Fruit fly (Drosophila melanogaster) whole organism, embryonic: ENCODE data around the gene Pvf1.
A peak's percentile ranks its signal among the peaks of the same experiment; 100 is the strongest.

Experiments used
- Atf-2 ChIP-seq: fragments of 200-800 bp; sonication (Bioruptor generic); optimal IDR thresholded peaks from 2 replicates; lab custom pipeline; 2016; ENCODE audit warnings: missing biosample characterization, missing genetic modification characterization
- Bteb2 ChIP-seq: fragments of 200-800 bp; sonication (Bioruptor generic); optimal IDR thresholded peaks from 2 replicates; lab custom pipeline; 2016; ENCODE audit warnings: missing biosample characterization, missing genetic modification characterization
- CG10267 ChIP-seq: fragments of 200-800 bp; sonication (Bioruptor generic); optimal IDR thresholded peaks from 2 replicates; lab custom pipeline; 2018; ENCODE audit warnings: missing biosample characterization, mild to moderate bottlenecking, missing genetic modification characterization, moderate library complexity
- CG10654 ChIP-seq: fragments of 200-800 bp; sonication (Bioruptor generic); optimal IDR thresholded peaks from 2 replicates; lab custom pipeline; 2016; ENCODE audit warnings: missing biosample characterization, missing genetic modification characterization
- CG10959 ChIP-seq: fragments of 200-800 bp; sonication (Bioruptor generic); IDR thresholded peaks from 2 replicates; pipeline ENCODE4 v1.3.6; 2022; ENCODE audit warnings: missing biosample characterization, missing genetic modification characterization
- CG11695 ChIP-seq: fragments of 200-800 bp; sonication (Bioruptor generic); IDR thresholded peaks from 3 replicates; pipeline ENCODE4 v1.3.6; 2022; ENCODE audit warnings: missing biosample characterization, missing genetic modification characterization
- CG14667 ChIP-seq: fragments of 200-800 bp; sonication (Bioruptor generic); IDR thresholded peaks from 2 replicates; pipeline ENCODE4 v1.3.6; 2022; ENCODE audit warnings: missing biosample characterization, missing genetic modification characterization
- CG17568 ChIP-seq: fragments of 200-800 bp; sonication (Bioruptor generic); optimal IDR thresholded peaks from 2 replicates; lab custom pipeline; 2018; ENCODE audit warnings: missing biosample characterization, mild to moderate bottlenecking, missing genetic modification characterization, moderate library complexity
- CG18262 ChIP-seq: fragments of 200-800 bp; optimal IDR thresholded peaks from 3 replicates; lab custom pipeline; 2019; ENCODE audit warnings: missing biosample characterization, mild to moderate bottlenecking, missing genetic modification characterization, moderate library complexity
- CG2712 ChIP-seq: fragments of 200-800 bp; optimal IDR thresholded peaks from 3 replicates; lab custom pipeline; 2019; ENCODE audit warnings: missing biosample characterization, mild to moderate bottlenecking, missing genetic modification characterization, moderate library complexity
- CG31224 ChIP-seq: fragments of 200-800 bp; sonication (Bioruptor generic); IDR thresholded peaks from 2 replicates; pipeline ENCODE4 v1.3.6; 2022; ENCODE audit warnings: missing biosample characterization, missing genetic modification characterization
- CG43689 ChIP-seq: fragments of 200-800 bp; sonication (Bioruptor generic); IDR thresholded peaks from 2 replicates; pipeline ENCODE4 v1.3.6; 2022; ENCODE audit warnings: missing biosample characterization, missing genetic modification characterization
- CG4820 ChIP-seq: fragments of 200-800 bp; sonication (Bioruptor generic); optimal IDR thresholded peaks from 3 replicates; lab custom pipeline; 2016; ENCODE audit warnings: missing biosample characterization, missing genetic modification characterization
- CG6175 ChIP-seq: fragments of 200-800 bp; sonication (Bioruptor generic); IDR thresholded peaks from 3 replicates; pipeline ENCODE4 v1.3.6; 2022; ENCODE audit warnings: missing biosample characterization, missing genetic modification characterization
- CG6689 ChIP-seq: fragments of 200-800 bp; sonication (Bioruptor generic); IDR thresholded peaks from 2 replicates; pipeline ENCODE4 v1.3.6; 2022; ENCODE audit warnings: missing biosample characterization, missing genetic modification characterization
- CG7271 ChIP-seq: fragments of 200-800 bp; sonication (Bioruptor generic); optimal IDR thresholded peaks from 2 replicates; lab custom pipeline; 2018; ENCODE audit warnings: missing biosample characterization, mild to moderate bottlenecking, missing genetic modification characterization, moderate library complexity
- CG7556 ChIP-seq: fragments of 200-800 bp; sonication (Bioruptor generic); optimal IDR thresholded peaks from 2 replicates; lab custom pipeline; 2017; ENCODE audit warnings: missing biosample characterization, mild to moderate bottlenecking, missing genetic modification characterization
- CG7839 ChIP-seq: fragments of 200-800 bp; sonication (Bioruptor generic); optimal IDR thresholded peaks from 3 replicates; lab custom pipeline; 2018; ENCODE audit warnings: missing biosample characterization, mild to moderate bottlenecking, missing genetic modification characterization, moderate library complexity
- CG8359 ChIP-seq: fragments of 200-800 bp; sonication (Bioruptor generic); optimal IDR thresholded peaks from 2 replicates; lab custom pipeline; 2017; ENCODE audit warnings: missing biosample characterization, mild to moderate bottlenecking, missing genetic modification characterization, borderline replicate concordance
- CG8388 ChIP-seq: fragments of 200-800 bp; sonication (Bioruptor generic); optimal IDR thresholded peaks from 2 replicates; lab custom pipeline; 2019; ENCODE audit warnings: missing biosample characterization, mild to moderate bottlenecking, missing genetic modification characterization, moderate library complexity
- CG9876 ChIP-seq: fragments of 200-800 bp; sonication (Bioruptor generic); optimal IDR thresholded peaks from 2 replicates; lab custom pipeline; 2016; ENCODE audit warnings: missing biosample characterization, missing genetic modification characterization
- Camta ChIP-seq: fragments of 200-800 bp; sonication (Bioruptor generic); optimal IDR thresholded peaks from 2 replicates; lab custom pipeline; 2016; ENCODE audit warnings: missing biosample characterization, missing genetic modification characterization
- CrebB ChIP-seq: fragments of 200-800 bp; sonication (Bioruptor generic); optimal IDR thresholded peaks from 3 replicates; lab custom pipeline; 2018; ENCODE audit warnings: missing biosample characterization, mild to moderate bottlenecking, missing genetic modification characterization
- D ChIP-seq, 2 experiments: fragments of 200-800 bp in 1 of 2; fragments of >200 bp in 1 of 2; sonication (Bioruptor generic) in 1 of 2; optimal IDR thresholded peaks; 2 replicates in 1 of 2; 3 replicates in 1 of 2; lab custom pipeline; 2017; ENCODE audit warnings: mild to moderate bottlenecking in 1 of 2, missing biosample characterization in 1 of 2, missing genetic modification characterization in 1 of 2, missing genetic modification reagents in 1 of 2
- D19A ChIP-seq: fragments of 200-800 bp; optimal IDR thresholded peaks from 3 replicates; lab custom pipeline; 2019; ENCODE audit warnings: missing biosample characterization, mild to moderate bottlenecking, missing genetic modification characterization, moderate library complexity
- Doc3 ChIP-seq: fragments of 200-800 bp; sonication (Bioruptor generic); IDR thresholded peaks from 3 replicates; pipeline ENCODE4 v1.3.6; 2022; ENCODE audit warnings: missing biosample characterization, missing genetic modification characterization; ENCODE audit not compliant: partially characterized antibody
- Eip74EF ChIP-seq, 2 experiments: fragments of 200-800 bp in 1 of 2; fragments of >200 bp in 1 of 2; sonication (Bioruptor generic) in 1 of 2; optimal IDR thresholded peaks; 2 replicates each; lab custom pipeline; 2017 to 2019; ENCODE audit warnings: missing biosample characterization in 2 of 2, missing genetic modification characterization in 2 of 2, mild to moderate bottlenecking in 1 of 2, moderate library complexity in 1 of 2
- H2.0 ChIP-seq: fragments of 200-800 bp; sonication (Bioruptor generic); IDR thresholded peaks from 2 replicates; pipeline ENCODE4 v1.3.6; 2022; ENCODE audit warnings: missing biosample characterization, missing genetic modification characterization
- Hr3 ChIP-seq: fragments of 200-800 bp; sonication (Bioruptor generic); optimal IDR thresholded peaks from 3 replicates; lab custom pipeline; 2016; ENCODE audit warnings: missing biosample characterization, missing genetic modification characterization
- Hr78 ChIP-seq, 2 experiments: fragments of 200-800 bp in 1 of 2; fragments of >200 bp in 1 of 2; sonication (Bioruptor generic) in 1 of 2; optimal IDR thresholded peaks; 2 replicates each; lab custom pipeline; 2017 to 2019; ENCODE audit warnings: missing biosample characterization in 2 of 2, missing genetic modification characterization in 2 of 2, mild to moderate bottlenecking in 1 of 2, moderate library complexity in 1 of 2
- Jarid2 ChIP-seq: fragments of 200-800 bp; sonication (Bioruptor generic); optimal IDR thresholded peaks from 3 replicates; lab custom pipeline; 2017; ENCODE audit warnings: mild to moderate bottlenecking, missing biosample characterization, missing genetic modification reagents, missing genetic modification characterization
- Mad ChIP-seq: fragments of 200-800 bp; sonication (Bioruptor generic); optimal IDR thresholded peaks from 2 replicates; lab custom pipeline; 2016; ENCODE audit warnings: missing biosample characterization, missing genetic modification characterization
- NfI ChIP-seq: fragments of 200-800 bp; sonication (Bioruptor generic); optimal IDR thresholded peaks from 3 replicates; lab custom pipeline; 2018; ENCODE audit warnings: missing biosample characterization, mild to moderate bottlenecking, missing genetic modification characterization, moderate library complexity
- Ravus ChIP-seq: fragments of 200-800 bp; sonication (Bioruptor generic); IDR thresholded peaks from 2 replicates; pipeline ENCODE4 v1.3.6; 2022; ENCODE audit warnings: missing biosample characterization, missing genetic modification characterization
- Sox100B ChIP-seq: fragments of 200-800 bp; sonication (Bioruptor generic); optimal IDR thresholded peaks from 3 replicates; lab custom pipeline; 2018; ENCODE audit warnings: missing biosample characterization, mild to moderate bottlenecking, missing genetic modification characterization
- Sry-β ChIP-seq: fragments of 200-800 bp; sonication (Bioruptor generic); optimal IDR thresholded peaks from 2 replicates; lab custom pipeline; 2018; ENCODE audit warnings: missing biosample characterization, mild to moderate bottlenecking, missing genetic modification characterization, moderate library complexity
- Xbp1 ChIP-seq: fragments of 200-800 bp; sonication (Bioruptor generic); optimal IDR thresholded peaks from 3 replicates; lab custom pipeline; 2016; ENCODE audit warnings: missing biosample characterization, mild to moderate bottlenecking, missing genetic modification characterization
- bowl ChIP-seq: fragments of 200-800 bp; sonication (Bioruptor generic); IDR thresholded peaks from 2 replicates; pipeline ENCODE4 v1.3.6; 2022; ENCODE audit warnings: missing biosample characterization, missing genetic modification characterization
- br ChIP-seq: fragments of >200 bp; optimal IDR thresholded peaks from 2 replicates; lab custom pipeline; 2017
- chm ChIP-seq: fragments of 200-800 bp; sonication (Bioruptor generic); IDR thresholded peaks from 2 replicates; pipeline ENCODE4 v1.3.6; 2022; ENCODE audit warnings: missing biosample characterization, missing genetic modification characterization
- fru ChIP-seq: fragments of >200 bp; optimal IDR thresholded peaks from 2 replicates; lab custom pipeline; 2017
- grau ChIP-seq: fragments of 200-800 bp; optimal IDR thresholded peaks from 3 replicates; lab custom pipeline; 2019; ENCODE audit warnings: missing biosample characterization, mild to moderate bottlenecking, missing genetic modification characterization, moderate library complexity
- lov ChIP-seq, 2 experiments: fragments of 200-800 bp in 1 of 2; fragments of >200 bp in 1 of 2; sonication (Bioruptor generic) in 1 of 2; IDR thresholded peaks in 1 of 2; optimal IDR thresholded peaks in 1 of 2; 2 replicates in 1 of 2; 3 replicates in 1 of 2; pipeline versions ENCODE4 v1.3.6 to Lab custom; 2017 to 2022; ENCODE audit warnings: missing biosample characterization in 1 of 2, missing genetic modification characterization in 1 of 2
- mam ChIP-seq: fragments of 200-800 bp; sonication (Bioruptor generic); optimal IDR thresholded peaks from 3 replicates; lab custom pipeline; 2016; ENCODE audit warnings: missing biosample characterization, missing genetic modification characterization
- prd ChIP-seq, 3 experiments: fragments of >200 bp in 2 of 3; fragments of 200-800 bp in 1 of 3; sonication (Bioruptor generic) in 1 of 3; optimal IDR thresholded peaks in 2 of 3; IDR thresholded peaks in 1 of 3; 2 replicates in 2 of 3; 3 replicates in 1 of 3; pipeline versions ENCODE4 v1.3.6 to Lab custom; 2017 to 2022; ENCODE audit warnings: missing biosample characterization in 1 of 3, missing genetic modification characterization in 1 of 3
- tgo ChIP-seq: fragments of 200-800 bp; sonication (Bioruptor generic); IDR thresholded peaks from 3 replicates; pipeline ENCODE4 v1.3.6; 2022; ENCODE audit warnings: missing biosample characterization, missing genetic modification characterization
- toy ChIP-seq: fragments of 200-800 bp; sonication (Bioruptor generic); IDR thresholded peaks from 2 replicates; pipeline ENCODE4 v1.3.6; 2022; ENCODE audit warnings: missing biosample characterization, missing genetic modification characterization
- yki ChIP-seq: fragments of >200 bp; optimal IDR thresholded peaks from 3 replicates; lab custom pipeline; 2018

Pvf1 gene

dm6 chrX:18789353-18790210, 42.9 kb upstream of the Pvf1 start (continued):
- TF ChIP-seq H2.0 (GFP tag; lab: Robert Waterston, UW), result no peak
- no peak for TF ChIP-seq CG6175 (GFP tag; lab: Robert Waterston, UW)
- no peak for TF ChIP-seq fru (lab: Kevin White, UChicago)
- peak; percentile 20 for TF ChIP-seq CG17568 (GFP tag; lab: Kevin White, UChicago)
- no peak for TF ChIP-seq bowl (GFP tag; lab: Robert Waterston, UW)
- no peak for TF ChIP-seq br (lab: Kevin White, UChicago)
- peak; percentile 79 for TF ChIP-seq CG7839 (tag; lab: Kevin White, UChicago)
- no peak for TF ChIP-seq CrebB (tag; lab: Kevin White, UChicago)
- peak; percentile 74 for TF ChIP-seq Sox100B
- TF ChIP-seq CG10267 (tag; lab: Kevin White, UChicago), result peak; percentile 19
- TF ChIP-seq Hr78 (GFP tag; optimal IDR thresholded peaks at IDR 0.05; lab: Kevin White, UChicago), result peak in 1 of 2 experiments; percentile 79
- TF ChIP-seq Doc3 (GFP tag; lab: Robert Waterston, UW), result no peak
- TF ChIP-seq Xbp1 (GFP tag; lab: Kevin White, UChicago), result peak; percentile 43
- no peak for TF ChIP-seq Sry-β
- no peak for TF ChIP-seq Bteb2
- peak; percentile 85 for TF ChIP-seq CG7556 (GFP tag; lab: Kevin White, UChicago)
- TF ChIP-seq D19A (tag; lab: Kevin White, UChicago), result peak; percentile 54
- TF ChIP-seq NfI (GFP tag; lab: Kevin White, UChicago), result peak; percentile 60
- TF ChIP-seq Camta (GFP tag; lab: Kevin White, UChicago), result peak; percentile 45
- peak; percentile 40 for TF ChIP-seq Mad
- TF ChIP-seq CG14667, result no peak
- TF ChIP-seq CG8388 (GFP tag; lab: Kevin White, UChicago), result peak; percentile 51
- peak; percentile 67 for TF ChIP-seq grau (tag; lab: Kevin White, UChicago)
- TF ChIP-seq CG8359 (GFP tag; lab: Kevin White, UChicago), result peak; percentile 2
- peak; percentile 34 for TF ChIP-seq mam (GFP tag; lab: Kevin White, UChicago)
- TF ChIP-seq CG11695 (GFP tag; lab: Robert Waterston, UW), result peak; percentile 35; the same call in 1 of the 3 replicates
- TF ChIP-seq CG18262 (tag; lab: Kevin White, UChicago), result peak; percentile 78
- TF ChIP-seq CG2712 (tag; lab: Kevin White, UChicago), result peak; percentile 57
- TF ChIP-seq Hr3 (GFP tag; lab: Kevin White, UChicago), result peak; percentile 45
- no peak for TF ChIP-seq CG9876 (GFP tag; lab: Kevin White, UChicago)
- TF ChIP-seq CG4820 (GFP tag; lab: Kevin White, UChicago), result peak; percentile 10
- TF ChIP-seq Eip74EF (GFP tag; optimal IDR thresholded peaks at IDR 0.05; lab: Kevin White, UChicago), result peak in 1 of 2 experiments; percentile 61
- no peak for TF ChIP-seq lov (optimal IDR thresholded peaks at IDR 0.05; lab: Kevin White, UChicago)
- no peak for TF ChIP-seq lov (GFP tag; IDR thresholded peaks at IDR 0.05; lab: Robert Waterston, UW)
- TF ChIP-seq tgo (GFP tag; lab: Robert Waterston, UW), result peak; percentile 49; the same call in 1 of the 3 replicates
- peak; percentile 12; the same call in 1 of the 2 replicates for TF ChIP-seq CG31224 (GFP tag; lab: Robert Waterston, UW)
- peak; percentile 48 for TF ChIP-seq CG6689 (GFP tag; lab: Robert Waterston, UW)
- TF ChIP-seq toy (GFP tag; lab: Robert Waterston, UW), result no peak
- TF ChIP-seq Ravus (GFP tag; lab: Robert Waterston, UW), result no peak
- TF ChIP-seq CG10959, result no peak
- no peak for TF ChIP-seq prd (optimal IDR thresholded peaks at IDR 0.05; lab: Kevin White, UChicago)
- TF ChIP-seq prd (GFP tag; IDR thresholded peaks at IDR 0.05; lab: Robert Waterston, UW), result peak; percentile 34; the same call in 1 of the 3 replicates
- TF ChIP-seq Jarid2 (GFP tag; lab: Kevin White, UChicago), result peak; percentile 14
- TF ChIP-seq D (optimal IDR thresholded peaks at IDR 0.05; lab: Kevin White, UChicago), result no peak
- peak; percentile 39 for TF ChIP-seq D (GFP tag; optimal IDR thresholded peaks at IDR 0.05; lab: Kevin White, UChicago)
- TF ChIP-seq yki, result no peak
- no peak for TF ChIP-seq CG7271 (tag; lab: Kevin White, UChicago)
- TF ChIP-seq chm, result no peak
- TF ChIP-seq CG10654, result peak; percentile 42
- TF ChIP-seq CG43689 (GFP tag; lab: Robert Waterston, UW), result no peak
- peak; percentile 44 for TF ChIP-seq Atf-2
